Worm (Caenorhabditis elegans) whole organism, young adult: ENCODE measurements around the gene F18F11.4.

Experiments
- F10E7.11 ChIP-seq: sonication (generic microtip); optimal IDR thresholded peaks from 2 replicates; lab custom pipeline; 2017; ENCODE audit warnings: mild to moderate bottlenecking, missing genetic modification characterization, moderate library complexity, missing compliant biosample characterization
- attf-3 ChIP-seq: fragments of 200-800 bp; sonication (Bioruptor generic); conservative IDR thresholded peaks from 2 replicates; pipeline ENCODE4 v1.3.6; 2022; ENCODE audit warnings: missing genetic modification reagents, missing genetic modification characterization, missing compliant biosample characterization
- ceh-100 ChIP-seq: fragments of 200-800 bp; sonication (Bioruptor generic); IDR thresholded peaks from 2 replicates; pipeline ENCODE4 v1.3.6; 2022; ENCODE audit warnings: missing genetic modification reagents, missing genetic modification characterization, missing compliant biosample characterization
- him-1 ChIP-seq: sonication (generic microtip); optimal IDR thresholded peaks from 2 replicates; lab custom pipeline; 2016; ENCODE audit warnings: missing genotype, missing genetic modification reagents, missing genetic modification characterization, missing compliant biosample characterization
- snpc-1.1 ChIP-seq: sonication (generic microtip); optimal IDR thresholded peaks from 2 replicates; lab custom pipeline; 2017; ENCODE audit warnings: missing genetic modification characterization, mild to moderate bottlenecking, missing compliant biosample characterization, antibody characterized with exemption, moderate library complexity, missing genotype, missing genetic modification reagents; ENCODE audit not compliant: insufficient read depth
- snpc-4 ChIP-seq, 5 experiments: fragments of 150-350 bp in 1 of 5; sonication (generic microtip) in 4 of 5; optimal IDR thresholded peaks; 2 replicates each; lab custom pipeline; 2014 to 2018; ENCODE audit warnings: missing genetic modification characterization in 5 of 5, missing biosample characterization in 3 of 5, antibody characterized with exemption in 2 of 5, mild to moderate bottlenecking in 2 of 5, missing compliant biosample characterization in 2 of 5, missing genotype in 2 of 5, moderate library complexity in 2 of 5, missing genetic modification reagents in 1 of 5
- ztf-18 ChIP-seq: sonication (generic microtip); optimal IDR thresholded peaks from 2 replicates; lab custom pipeline; 2016; ENCODE audit warnings: missing genotype, mild to moderate bottlenecking, missing genetic modification characterization, missing compliant biosample characterization

DNA sequence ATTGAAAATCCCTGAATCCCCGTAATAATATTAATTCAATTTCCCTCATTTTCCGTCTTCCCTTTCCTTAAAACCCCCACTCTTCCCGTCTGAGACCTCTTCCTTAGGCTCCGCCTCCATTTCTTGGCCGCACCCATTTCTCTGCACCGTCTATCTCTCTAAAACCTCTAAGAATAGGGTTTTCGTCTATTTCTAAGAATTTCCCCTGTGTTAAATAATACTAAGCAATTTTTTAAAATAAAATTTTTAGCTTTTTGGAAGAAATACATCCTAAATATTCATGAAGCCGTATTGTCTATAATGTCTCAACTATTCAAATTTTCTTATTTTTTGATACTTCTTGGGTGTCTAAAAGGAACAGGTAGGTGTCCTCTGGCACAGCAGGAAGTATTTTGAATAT is 8.9 kb downstream of the F18F11.4 start, which contains the start of gene cdh-8:
- no peak for TF ChIP-seq ceh-100
- no peak for TF ChIP-seq snpc-1.1 (tag; lab: Kevin White, UChicago)
- no peak for TF ChIP-seq attf-3 (GFP tag; lab: Robert Waterston, UW)
- TF ChIP-seq him-1 (tag; lab: Kevin White, UChicago): no peak
- TF ChIP-seq snpc-4 (GFP tag; optimal IDR thresholded peaks at IDR 0.05; lab: Kevin White, UChicago): no peak
- TF ChIP-seq snpc-4 (tag; optimal IDR thresholded peaks at IDR 0.05; lab: Kevin White, UChicago): no peak
- no peak for TF ChIP-seq F10E7.11
- no peak for TF ChIP-seq ztf-18 (tag; lab: Kevin White, UChicago)
